Worm (Caenorhabditis elegans) whole organism, dauer: ENCODE results near the gene F31B12.3.

ENCODE experiments used
- unc-62 ChIP-seq: sonication (generic microtip); optimal IDR thresholded peaks from 2 replicates; lab custom pipeline; 2017; ENCODE audit warnings: missing biosample characterization, missing genetic modification reagents, missing genetic modification characterization

F31B12.3 gene

DNA sequence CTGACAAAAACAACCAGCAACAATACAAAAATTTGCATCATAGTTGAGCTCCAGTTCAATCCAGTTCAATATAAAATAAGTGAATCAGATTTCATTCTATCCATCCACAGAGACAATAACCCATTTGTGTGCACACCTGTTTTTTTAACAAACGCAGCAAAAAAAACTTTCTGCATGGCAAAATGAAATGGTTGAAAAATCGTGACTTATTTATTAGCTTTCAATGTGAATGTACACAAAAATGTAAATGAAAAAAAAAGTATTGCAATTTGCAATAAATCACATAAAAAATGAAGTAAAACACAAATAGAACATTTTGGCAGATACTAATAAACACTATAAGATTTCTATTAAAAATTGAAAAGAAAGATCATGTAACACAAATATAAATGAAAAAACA, 25.8 kb downstream of the F31B12.3 start, which contains the start of gene T05A10.6:
TSS of gene T05A10.6 (minus strand) at position 101 of the 400 bp plus-strand sequence.
- TF ChIP-seq unc-62 = no peak

DNA sequence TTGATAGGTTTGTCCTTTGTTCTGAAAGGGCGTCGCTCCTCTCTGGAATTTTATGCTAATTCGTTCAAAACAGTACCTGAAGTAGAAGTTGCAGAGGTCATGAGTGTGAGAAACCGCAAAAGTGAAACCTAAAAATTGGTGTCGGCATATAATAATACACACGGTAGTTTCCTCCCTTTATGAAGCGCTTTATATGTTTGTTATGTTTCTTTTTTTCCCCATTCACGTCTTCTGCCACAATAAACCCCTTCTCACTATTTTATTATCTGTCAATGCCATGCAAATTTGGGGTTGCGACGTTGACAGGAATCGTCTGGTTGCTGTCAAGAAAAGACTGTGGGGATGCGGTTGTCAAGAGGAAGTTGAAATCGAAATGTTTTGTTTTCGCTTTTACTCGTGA, 28.0 kb downstream of the F31B12.3 start, which contains the start of gene vap-2:
TSS of gene vap-2 (minus strand) at position 101 of the 400 bp plus-strand sequence.
- no peak for TF ChIP-seq unc-62

DNA sequence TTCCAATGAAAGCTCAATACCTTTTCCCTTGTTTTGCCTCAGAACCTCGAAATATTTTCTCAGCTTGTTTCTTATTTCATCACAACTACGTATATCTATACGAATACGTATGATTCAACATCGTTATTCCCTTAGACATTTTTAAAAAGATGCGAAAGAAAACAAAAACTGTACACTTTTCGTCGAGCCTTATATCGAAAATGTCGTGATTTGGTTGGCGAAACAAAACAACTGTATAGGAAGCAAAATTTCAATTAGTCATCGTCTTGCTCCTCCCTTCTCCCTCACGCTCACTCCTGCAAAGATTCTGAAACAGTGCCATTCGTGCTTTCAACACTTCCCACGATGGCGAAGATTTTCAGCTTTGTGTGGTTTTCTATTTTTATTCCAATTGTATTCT, 33.2 kb downstream of the F31B12.3 start, which contains the start of gene ttr-14:
TSS of gene ttr-14 (plus strand) at position 301 of the 400 bp plus-strand sequence.
- TF ChIP-seq unc-62 = no peak

DNA sequence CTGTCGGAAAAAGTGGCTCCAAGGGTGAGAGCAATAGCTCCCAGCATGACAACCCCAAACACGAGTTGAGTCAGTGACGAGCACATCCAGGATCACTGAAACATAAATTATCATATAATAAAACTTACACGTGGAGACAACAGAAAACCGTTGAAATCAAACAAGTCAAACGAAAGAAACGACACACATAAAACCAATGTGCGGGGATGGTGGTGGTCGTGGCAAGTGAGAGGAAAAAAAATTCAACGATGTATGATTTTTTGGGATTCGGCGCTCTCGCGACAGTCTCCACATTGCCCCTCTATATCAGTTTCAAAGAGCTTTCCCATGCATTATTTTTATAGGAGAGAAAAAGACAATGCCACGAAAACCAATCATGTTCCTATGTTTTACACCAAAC, 36.6 kb downstream of the F31B12.3 start, which contains the start of gene clc-4:
TSS of gene clc-4 (minus strand) at position 101 of the 400 bp plus-strand sequence.
- TF ChIP-seq unc-62 = no peak

DNA sequence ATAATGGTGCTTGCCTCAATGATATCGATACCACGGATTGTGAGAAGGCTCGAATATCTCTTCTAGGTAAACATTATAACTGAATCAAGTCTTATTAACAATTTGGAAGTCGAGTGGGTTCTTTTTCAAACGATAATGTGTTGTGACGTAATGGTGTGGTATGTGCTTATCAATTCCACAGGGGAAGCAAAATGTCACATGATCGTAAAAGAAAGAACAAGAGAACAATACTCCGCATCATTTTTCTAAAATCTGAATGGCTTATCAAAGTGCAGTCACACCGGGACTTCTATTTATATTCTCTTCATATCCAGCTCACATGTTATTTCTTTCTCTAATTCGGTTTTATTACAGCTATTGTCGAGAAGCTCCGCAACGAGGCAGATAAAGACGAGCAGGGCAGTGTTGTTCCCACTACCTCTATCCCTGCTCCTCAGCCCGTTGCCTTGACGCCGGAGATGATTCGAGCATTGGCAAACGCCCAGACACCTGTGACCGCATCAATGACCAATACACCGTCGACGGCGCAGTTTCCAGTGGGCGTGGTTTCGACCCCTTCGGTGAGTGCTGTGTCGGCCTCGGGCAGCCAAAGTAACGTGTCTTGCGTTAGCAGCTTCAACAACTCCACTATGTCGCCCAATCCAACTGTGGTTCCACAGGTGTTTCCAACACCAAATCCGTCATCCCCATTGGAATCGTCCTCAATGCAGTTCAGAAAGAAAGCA, 39.7 kb downstream of the F31B12.3 start:
- no peak for TF ChIP-seq unc-62

DNA sequence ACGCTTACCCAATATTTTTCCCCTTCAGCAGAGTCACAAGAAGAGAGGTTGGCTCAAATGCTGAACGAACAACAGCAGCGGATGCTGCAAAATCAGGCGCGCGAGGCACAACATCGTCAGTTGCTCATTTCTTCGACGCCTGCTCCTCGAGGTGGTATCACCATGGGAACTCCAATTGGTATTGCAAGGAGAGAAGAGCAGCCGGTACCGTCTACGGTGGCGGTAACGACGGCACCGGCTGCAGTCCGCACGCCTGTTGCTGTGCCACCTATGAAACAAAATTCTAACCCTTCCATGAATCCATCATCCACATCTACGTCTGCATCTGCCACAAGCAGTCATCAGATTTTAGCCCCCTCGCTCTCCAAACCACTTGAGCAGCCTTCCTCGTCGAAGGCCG, 45.5 kb downstream of the F31B12.3 start:
- TF ChIP-seq unc-62 = no peak

DNA sequence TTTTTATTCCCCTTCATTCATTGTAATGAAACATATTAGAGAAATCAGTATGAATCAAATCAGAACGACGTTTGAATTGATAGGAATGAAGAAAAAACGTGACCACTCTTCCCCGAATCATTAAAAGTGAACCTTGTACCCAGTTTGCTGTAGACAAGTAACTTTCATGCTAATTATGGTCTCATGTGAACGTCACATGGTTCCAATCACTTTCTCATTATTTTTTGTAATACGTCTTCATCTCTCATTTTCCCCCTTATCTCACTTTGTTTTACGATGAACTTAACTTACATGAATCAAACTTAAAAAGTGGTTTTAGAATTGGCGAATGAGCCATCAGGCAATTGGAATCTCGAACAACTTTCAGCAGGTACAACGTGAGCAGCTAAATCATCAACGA, 47.6 kb downstream of the F31B12.3 start:
- TF ChIP-seq unc-62 = no peak

DNA sequence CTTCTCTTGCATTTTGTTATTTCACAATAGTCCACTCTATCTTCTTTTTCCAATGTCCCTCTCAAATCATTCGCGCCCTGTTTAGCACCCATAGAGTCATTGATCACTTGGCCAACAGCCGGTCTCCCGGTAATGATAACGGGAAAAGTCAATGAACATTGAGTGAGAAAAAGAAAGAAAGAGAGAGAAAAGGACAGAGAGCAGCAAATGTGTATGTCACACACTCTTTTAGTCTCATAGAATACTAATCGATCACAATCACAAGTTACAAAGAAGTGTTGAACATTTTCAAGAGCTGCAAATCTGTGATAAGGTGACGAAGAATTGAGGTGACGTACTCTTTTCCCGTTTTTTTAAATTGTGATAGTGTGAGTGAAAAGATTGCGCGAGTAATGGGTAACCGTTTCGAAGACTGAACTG, 48.2 kb downstream of the F31B12.3 start:
- no peak for TF ChIP-seq unc-62

DNA sequence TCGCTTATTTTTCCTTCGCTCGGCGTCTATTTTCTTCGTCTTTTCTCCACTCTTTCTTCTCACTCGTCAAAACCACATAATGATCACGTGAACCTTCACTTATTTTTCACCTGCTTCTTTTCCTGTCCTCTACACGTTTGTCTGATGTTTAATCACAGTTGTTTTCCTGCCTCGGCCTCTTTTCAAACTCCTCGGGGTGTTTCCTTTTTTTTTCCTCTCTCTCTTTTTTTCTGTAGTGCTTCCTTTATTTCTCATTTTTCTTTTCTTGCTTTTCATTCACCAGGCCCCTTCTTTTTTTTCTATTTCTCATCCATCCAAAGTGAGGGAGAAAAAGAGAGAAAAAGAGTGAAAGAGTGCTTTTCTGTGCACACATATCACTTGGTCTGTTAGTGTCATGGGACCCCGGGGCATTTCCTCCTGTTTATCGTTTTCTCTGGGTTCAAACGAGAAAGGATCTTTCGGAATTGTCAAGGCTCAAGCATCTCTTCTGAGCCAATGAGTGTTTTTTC, 49.4 kb downstream of the F31B12.3 start:
- no peak for TF ChIP-seq unc-62

DNA sequence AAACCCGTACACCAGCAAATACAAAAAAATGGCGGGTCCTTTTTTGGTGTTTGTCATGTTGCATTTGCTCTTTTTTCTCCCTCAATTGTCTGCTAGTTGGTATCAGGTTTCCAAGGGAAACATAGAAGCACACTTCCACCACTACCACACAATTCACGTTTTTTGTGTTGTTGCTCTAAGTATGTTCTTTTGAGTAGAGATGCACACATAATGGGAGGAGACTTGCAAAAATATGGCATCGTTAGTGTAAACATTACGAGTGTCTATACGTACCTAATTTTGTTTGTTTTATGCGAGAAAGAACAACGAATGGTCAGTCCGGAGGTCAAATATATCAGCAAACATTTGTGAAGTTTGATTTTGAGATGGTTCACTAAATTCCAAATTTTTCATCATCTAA, 50.5 kb downstream of the F31B12.3 start:
- TF ChIP-seq unc-62 = no peak
